Fruit fly (Drosophila melanogaster) whole organism, pupa: ENCODE data around the gene MED15.

Experiments
- CG10348 ChIP-seq: fragments of 200-800 bp; sonication (Bioruptor generic); IDR thresholded peaks from 2 replicates; pipeline ENCODE4 v1.3.6; 2022; ENCODE audit warnings: missing biosample characterization, missing genetic modification characterization
- CG12605 ChIP-seq: fragments of 200-800 bp; sonication (Bioruptor generic); IDR thresholded peaks from 2 replicates; pipeline ENCODE4 v1.3.6; 2022; ENCODE audit warnings: missing biosample characterization, missing genetic modification characterization
- CG13204 ChIP-seq: fragments of 200-800 bp; sonication (Bioruptor generic); optimal IDR thresholded peaks from 2 replicates; lab custom pipeline; 2018; ENCODE audit warnings: missing biosample characterization, mild to moderate bottlenecking, missing genetic modification characterization, moderate library complexity
- CG14655 ChIP-seq: fragments of 200-800 bp; sonication (Bioruptor generic); optimal IDR thresholded peaks from 3 replicates; lab custom pipeline; 2017; ENCODE audit warnings: mild to moderate bottlenecking, missing biosample characterization, missing genetic modification reagents, missing genetic modification characterization
- CG15710 ChIP-seq: fragments of 200-800 bp; sonication (Bioruptor generic); optimal IDR thresholded peaks from 2 replicates; lab custom pipeline; 2018; ENCODE audit warnings: missing biosample characterization, mild to moderate bottlenecking, missing genetic modification characterization, moderate library complexity
- CG17806 ChIP-seq: fragments of 200-800 bp; sonication (Bioruptor generic); optimal IDR thresholded peaks from 2 replicates; lab custom pipeline; 2018; ENCODE audit warnings: missing biosample characterization, mild to moderate bottlenecking, missing genetic modification characterization, moderate library complexity
- CG32121 ChIP-seq: fragments of 200-800 bp; sonication (Bioruptor generic); IDR thresholded peaks from 2 replicates; pipeline ENCODE4 v1.3.6; 2022; ENCODE audit warnings: missing biosample characterization, missing genetic modification characterization
- CG34367 ChIP-seq: fragments of 200-800 bp; sonication (Bioruptor generic); optimal IDR thresholded peaks from 2 replicates; lab custom pipeline; 2018; ENCODE audit warnings: missing biosample characterization, mild to moderate bottlenecking, missing genetic modification characterization
- CG4496 ChIP-seq: fragments of 200-800 bp; sonication (Bioruptor generic); IDR thresholded peaks from 3 replicates; pipeline ENCODE4 v1.3.6; 2022; ENCODE audit warnings: missing biosample characterization, missing genetic modification characterization
- CG8159 ChIP-seq: fragments of 200-800 bp; sonication (Bioruptor generic); optimal IDR thresholded peaks from 3 replicates; lab custom pipeline; 2018; ENCODE audit warnings: missing biosample characterization, mild to moderate bottlenecking, missing genetic modification characterization, moderate library complexity
- CG8301 ChIP-seq: fragments of 200-800 bp; sonication (Bioruptor generic); optimal IDR thresholded peaks from 2 replicates; lab custom pipeline; 2018; ENCODE audit warnings: missing biosample characterization, mild to moderate bottlenecking, missing genetic modification characterization
- CG9948 ChIP-seq: fragments of 200-800 bp; sonication (Bioruptor generic); optimal IDR thresholded peaks from 2 replicates; lab custom pipeline; 2018; ENCODE audit warnings: missing biosample characterization, mild to moderate bottlenecking, missing genetic modification characterization, moderate library complexity
- D1 ChIP-seq: fragments of 200-800 bp; sonication (Bioruptor generic); optimal IDR thresholded peaks from 2 replicates; lab custom pipeline; 2018; ENCODE audit warnings: missing biosample characterization, mild to moderate bottlenecking, missing genetic modification characterization, moderate library complexity
- EcR ChIP-seq: fragments of 200-800 bp; sonication (Bioruptor generic); optimal IDR thresholded peaks from 3 replicates; lab custom pipeline; 2019; ENCODE audit warnings: missing biosample characterization, missing genetic modification characterization, mild to moderate bottlenecking, moderate library complexity, missing genetic modification reagents
- Ets98B ChIP-seq: fragments of 200-800 bp; sonication (Bioruptor generic); IDR thresholded peaks from 2 replicates; pipeline ENCODE4 v1.3.6; 2022; ENCODE audit warnings: missing biosample characterization, missing genetic modification characterization
- Pif1A ChIP-seq: fragments of 200-800 bp; sonication (Bioruptor generic); optimal IDR thresholded peaks from 3 replicates; lab custom pipeline; 2016; ENCODE audit warnings: missing biosample characterization, missing genetic modification characterization
- Pif1B ChIP-seq: fragments of 200-800 bp; sonication (Bioruptor generic); optimal IDR thresholded peaks from 3 replicates; lab custom pipeline; 2016; ENCODE audit warnings: missing biosample characterization, missing genetic modification characterization
- Snoo ChIP-seq: fragments of 200-800 bp; sonication (Bioruptor generic); optimal IDR thresholded peaks from 3 replicates; lab custom pipeline; 2017; ENCODE audit warnings: missing biosample characterization, mild to moderate bottlenecking, missing genetic modification characterization, inconsistent platforms
- fd96Ca ChIP-seq: fragments of 200-800 bp; sonication (Bioruptor generic); IDR thresholded peaks from 3 replicates; pipeline ENCODE4 v1.3.6; 2022; ENCODE audit warnings: missing biosample characterization, missing genetic modification characterization
- gl ChIP-seq: fragments of 200-800 bp; sonication (Bioruptor generic); optimal IDR thresholded peaks from 2 replicates; lab custom pipeline; 2018; ENCODE audit warnings: missing biosample characterization, mild to moderate bottlenecking, missing genetic modification characterization
- rn ChIP-seq: fragments of 200-800 bp; sonication (Bioruptor generic); IDR thresholded peaks from 2 replicates; pipeline ENCODE4 v1.3.6; 2022; ENCODE audit warnings: missing biosample characterization, missing genetic modification characterization

The MED15 gene

dm6 chr2L:428380-428989, 44.3 kb upstream of the MED15 start:
- TF ChIP-seq gl (tag; lab: Kevin White, UChicago) (no peak), fd96Ca (no peak), Snoo (tag; lab: Kevin White, UChicago) (no peak), Pif1A (no peak), CG8301 (tag; lab: Kevin White, UChicago) (no peak), CG32121 (no peak), CG8159 (tag; lab: Kevin White, UChicago) (no peak), EcR (GFP tag; lab: Kevin White, UChicago) (no peak), Ets98B (GFP tag; lab: Robert Waterston, UW) (no peak), CG17806 (tag; lab: Kevin White, UChicago) (no peak), Pif1B (GFP tag; lab: Kevin White, UChicago) (no peak), CG13204 (GFP tag; lab: Kevin White, UChicago) (no peak), CG12605 (GFP tag; lab: Robert Waterston, UW) (no peak), rn (GFP tag; lab: Robert Waterston, UW) (no peak), CG15710 (no peak)

- TF ChIP-seq Snoo (tag; lab: Kevin White, UChicago) (peak; percentile 89), CG8159 (tag; lab: Kevin White, UChicago) (peak; percentile 82), CG10348 (GFP tag; lab: Robert Waterston, UW) (no peak; the same call in 1 of the 2 replicates), CG34367 (tag; lab: Kevin White, UChicago) (peak; percentile 70), EcR (GFP tag; lab: Kevin White, UChicago) (peak; percentile 41), gl (tag; lab: Kevin White, UChicago) (peak; percentile 61), CG17806 (tag; lab: Kevin White, UChicago) (peak; percentile 81), CG14655 (GFP tag; lab: Kevin White, UChicago) (peak; percentile 88), CG4496 (peak; percentile 60), D1 (tag; lab: Kevin White, UChicago) (peak; percentile 82), CG8301 (tag; lab: Kevin White, UChicago) (peak; percentile 67), CG13204 (GFP tag; lab: Kevin White, UChicago) (peak; percentile 43), rn (GFP tag; lab: Robert Waterston, UW) (no peak; the same call in 1 of the 2 replicates), Pif1B (GFP tag; lab: Kevin White, UChicago) (peak; percentile 82), fd96Ca (peak; percentile 77), CG32121 (no peak), CG9948 (tag; lab: Kevin White, UChicago) (peak; percentile 83), CG15710 (peak; percentile 81), Ets98B (GFP tag; lab: Robert Waterston, UW) (peak; percentile 34), Pif1A (peak; percentile 87), CG12605 (GFP tag; lab: Robert Waterston, UW) (peak; percentile 62; the same call in 1 of the 2 replicates)
Measured at dm6 chr2L:429680-430484, 42.9 kb upstream of the MED15 start.

- TF ChIP-seq CG8301 (tag; lab: Kevin White, UChicago) (peak; percentile 19), CG17806 (tag; lab: Kevin White, UChicago) (peak; percentile 37), CG9948 (tag; lab: Kevin White, UChicago) (peak; percentile 64), Pif1B (GFP tag; lab: Kevin White, UChicago) (peak; percentile 70), CG15710 (peak; percentile 46), CG10348 (GFP tag; lab: Robert Waterston, UW) (no peak), CG14655 (GFP tag; lab: Kevin White, UChicago) (peak; percentile 23), Snoo (tag; lab: Kevin White, UChicago) (peak; percentile 11), CG32121 (peak; percentile 41; the same call in 1 of the 2 replicates), CG8159 (tag; lab: Kevin White, UChicago) (peak; percentile 45), D1 (tag; lab: Kevin White, UChicago) (no peak), fd96Ca (peak; percentile 69; the same call in 2 of the 3 replicates), CG12605 (GFP tag; lab: Robert Waterston, UW) (peak; percentile 88), CG34367 (tag; lab: Kevin White, UChicago) (peak; percentile 46), EcR (GFP tag; lab: Kevin White, UChicago) (peak; percentile 26), rn (GFP tag; lab: Robert Waterston, UW) (no peak), gl (tag; lab: Kevin White, UChicago) (peak; percentile 87), Ets98B (GFP tag; lab: Robert Waterston, UW) (peak; percentile 64; the same call in 1 of the 2 replicates), Pif1A (peak; percentile 62), CG4496 (peak; percentile 88), CG13204 (GFP tag; lab: Kevin White, UChicago) (peak; percentile 55)
Measured at dm6 chr2L:430820-431628, 41.8 kb upstream of the MED15 start, which contains the start of gene ex. ex (plus strand) TSS chr2L:431227.

- TF ChIP-seq CG13204 (GFP tag; lab: Kevin White, UChicago) (peak; percentile 58), EcR (GFP tag; lab: Kevin White, UChicago) (peak; percentile 26), CG4496 (peak; percentile 9; the same call in 1 of the 3 replicates), rn (GFP tag; lab: Robert Waterston, UW) (no peak)
Measured at dm6 chr2L:431629-431984, 41.2 kb upstream of the MED15 start.
